Worm (Caenorhabditis elegans) whole organism, L3 larva: ENCODE results near the gene fbxa-104.

Experiments used
- aly-2 ChIP-seq: fragments of 150-350 bp; optimal IDR thresholded peaks from 2 replicates; lab custom pipeline; 2014; ENCODE audit warnings: missing biosample characterization, missing genetic modification characterization
- tbx-2 ChIP-seq: sonication (generic microtip); optimal IDR thresholded peaks from 2 replicates; lab custom pipeline; 2016; ENCODE audit warnings: mild to moderate bottlenecking, missing genetic modification characterization, missing compliant biosample characterization

- TF ChIP-seq aly-2 (tag; lab: Kevin White, UChicago) (no peak), tbx-2 (tag; lab: Kevin White, UChicago) (no peak)
These were observed 16.6 kb downstream of the fbxa-104 start, which contains the start of gene srh-257 for ce11 chrV:15406928-15407327.
